Worm (Caenorhabditis elegans) whole organism, L2 larva: ENCODE data around the gene R09H10.2.

ENCODE experiments used
- F13H6.1 ChIP-seq: sonication (generic microtip); optimal IDR thresholded peaks from 2 replicates; lab custom pipeline; 2016; ENCODE audit warnings: missing genetic modification characterization, missing compliant biosample characterization
- R02D3.7 ChIP-seq: fragments of 150-350 bp; optimal IDR thresholded peaks from 2 replicates; lab custom pipeline; 2014; ENCODE audit warnings: missing biosample characterization, missing genetic modification characterization
- Y55F3AM.14 ChIP-seq: fragments of 200-800 bp; sonication (Bioruptor generic); optimal IDR thresholded peaks from 2 replicates; lab custom pipeline; 2018; ENCODE audit warnings: mild to moderate bottlenecking, missing genetic modification characterization, missing compliant biosample characterization
- ZK546.5 ChIP-seq: sonication (generic microtip); optimal IDR thresholded peaks from 2 replicates; lab custom pipeline; 2017; ENCODE audit warnings: missing biosample characterization, missing genetic modification characterization
- alr-1 ChIP-seq: fragments of 150-350 bp; optimal IDR thresholded peaks from 2 replicates; lab custom pipeline; 2014; ENCODE audit warnings: missing biosample characterization, missing genetic modification characterization
- aly-2 ChIP-seq: fragments of 150-350 bp; optimal IDR thresholded peaks from 2 replicates; lab custom pipeline; 2014; ENCODE audit warnings: missing biosample characterization, missing genetic modification characterization
- ama-1 ChIP-seq: fragments of 150-350 bp; optimal IDR thresholded peaks from 2 replicates; lab custom pipeline; 2018; ENCODE audit warnings: inconsistent platforms
- blmp-1 ChIP-seq: sonication (generic microtip); optimal IDR thresholded peaks from 2 replicates; lab custom pipeline; 2017; ENCODE audit warnings: missing genetic modification characterization, mild to moderate bottlenecking, missing compliant biosample characterization, antibody characterized with exemption, moderate library complexity; ENCODE audit not compliant: insufficient read depth
- crh-2 ChIP-seq: sonication (generic microtip); optimal IDR thresholded peaks from 2 replicates; lab custom pipeline; 2017; ENCODE audit warnings: missing biosample characterization, missing genetic modification characterization
- dmd-4 ChIP-seq: sonication (generic microtip); optimal IDR thresholded peaks from 2 replicates; lab custom pipeline; 2017; ENCODE audit warnings: missing biosample characterization, missing genetic modification characterization
- egl-27 ChIP-seq: sonication (generic microtip); optimal IDR thresholded peaks from 3 replicates; lab custom pipeline; 2017; ENCODE audit warnings: missing biosample characterization, missing genetic modification reagents, missing genetic modification characterization
- elt-1 ChIP-seq: fragments of 150-350 bp; optimal IDR thresholded peaks from 2 replicates; lab custom pipeline; 2014; ENCODE audit warnings: missing biosample characterization, missing genetic modification characterization
- elt-3 ChIP-seq: sonication (generic microtip); optimal IDR thresholded peaks from 2 replicates; lab custom pipeline; 2017; ENCODE audit warnings: missing biosample characterization, missing genetic modification characterization
- fos-1 ChIP-seq: fragments of 150-350 bp; optimal IDR thresholded peaks from 2 replicates; lab custom pipeline; 2014; ENCODE audit warnings: missing biosample characterization, missing genetic modification characterization
- gmeb-1 ChIP-seq: fragments of 150-350 bp; optimal IDR thresholded peaks from 2 replicates; lab custom pipeline; 2014; ENCODE audit warnings: missing biosample characterization, missing genetic modification characterization
- lin-11 ChIP-seq: fragments of 150-350 bp; sonication (generic microtip); optimal IDR thresholded peaks from 2 replicates; lab custom pipeline; 2014; ENCODE audit warnings: missing biosample characterization, missing genetic modification characterization, inconsistent platforms, mixed read lengths
- lin-39 ChIP-seq: fragments of 150-350 bp; optimal IDR thresholded peaks from 2 replicates; lab custom pipeline; 2014; ENCODE audit warnings: missing biosample characterization, missing genetic modification reagents, missing genetic modification characterization
- lsy-2 ChIP-seq, 2 experiments: fragments of 150-350 bp in 1 of 2; sonication (generic microtip) in 1 of 2; optimal IDR thresholded peaks; 2 replicates each; lab custom pipeline; 2014 to 2017; ENCODE audit warnings: missing biosample characterization in 2 of 2, missing genetic modification characterization in 2 of 2
- mab-5 ChIP-seq: fragments of 150-350 bp; optimal IDR thresholded peaks from 2 replicates; lab custom pipeline; 2014; ENCODE audit warnings: missing biosample characterization, missing genetic modification characterization
- mdl-1 ChIP-seq, 2 experiments: fragments of 150-350 bp in 1 of 2; sonication (generic microtip) in 1 of 2; optimal IDR thresholded peaks; 2 replicates each; lab custom pipeline; 2017; ENCODE audit warnings: missing biosample characterization in 2 of 2, missing genetic modification characterization in 2 of 2
- nhr-10 ChIP-seq: sonication (generic microtip); optimal IDR thresholded peaks from 2 replicates; lab custom pipeline; 2017; ENCODE audit warnings: missing biosample characterization, missing genetic modification characterization
- nhr-11 ChIP-seq: fragments of 150-350 bp; optimal IDR thresholded peaks from 2 replicates; lab custom pipeline; 2014; ENCODE audit warnings: missing biosample characterization, missing genetic modification characterization
- nhr-129 ChIP-seq: fragments of 150-350 bp; optimal IDR thresholded peaks from 2 replicates; lab custom pipeline; 2014; ENCODE audit warnings: missing biosample characterization, missing genetic modification characterization
- nhr-21 ChIP-seq: fragments of 150-350 bp; optimal IDR thresholded peaks from 2 replicates; lab custom pipeline; 2014; ENCODE audit warnings: missing biosample characterization, missing genetic modification characterization
- nhr-23 ChIP-seq: fragments of 150-350 bp; optimal IDR thresholded peaks from 2 replicates; lab custom pipeline; 2014; ENCODE audit warnings: missing biosample characterization, missing genetic modification reagents, missing genetic modification characterization
- nhr-6 ChIP-seq: fragments of 150-350 bp; optimal IDR thresholded peaks from 2 replicates; lab custom pipeline; 2014; ENCODE audit warnings: missing biosample characterization, missing genetic modification characterization
- peb-1 ChIP-seq: fragments of 150-350 bp; optimal IDR thresholded peaks from 2 replicates; lab custom pipeline; 2014; ENCODE audit warnings: missing biosample characterization, missing genetic modification characterization
- sem-4 ChIP-seq: fragments of 150-350 bp; optimal IDR thresholded peaks from 2 replicates; lab custom pipeline; 2014; ENCODE audit warnings: missing biosample characterization, missing genetic modification reagents, missing genetic modification characterization
- sma-3 ChIP-seq: sonication (generic microtip); optimal IDR thresholded peaks from 2 replicates; lab custom pipeline; 2016; ENCODE audit warnings: missing genetic modification reagents, missing genetic modification characterization, missing compliant biosample characterization
- sma-9 ChIP-seq, 2 experiments: fragments of 150-350 bp in 1 of 2; sonication (generic microtip) in 1 of 2; optimal IDR thresholded peaks; 2 replicates each; lab custom pipeline; 2014 to 2016; ENCODE audit warnings: missing genetic modification characterization in 2 of 2, mild to moderate bottlenecking in 1 of 2, missing biosample characterization in 1 of 2, missing compliant biosample characterization in 1 of 2, missing genetic modification reagents in 1 of 2, moderate library complexity in 1 of 2
- snpc-4 ChIP-seq: fragments of 150-350 bp; optimal IDR thresholded peaks from 2 replicates; lab custom pipeline; 2014; ENCODE audit warnings: missing biosample characterization, missing genetic modification characterization
- unc-39 ChIP-seq: fragments of 150-350 bp; optimal IDR thresholded peaks from 2 replicates; lab custom pipeline; 2014; ENCODE audit warnings: missing biosample characterization, missing genetic modification characterization
- unc-62 ChIP-seq: fragments of 150-350 bp; optimal IDR thresholded peaks from 2 replicates; lab custom pipeline; 2014; ENCODE audit warnings: missing biosample characterization, missing genetic modification reagents, missing genetic modification characterization
- zag-1 ChIP-seq: fragments of 150-350 bp; optimal IDR thresholded peaks from 2 replicates; lab custom pipeline; 2014; ENCODE audit warnings: missing biosample characterization, missing genetic modification characterization
- ztf-1 ChIP-seq: fragments of 200-800 bp; sonication (Bioruptor generic); conservative IDR thresholded peaks from 2 replicates; pipeline ENCODE4 v1.3.6; 2022; ENCODE audit warnings: missing genetic modification characterization, missing compliant biosample characterization
- ztf-11 ChIP-seq: sonication (generic microtip); optimal IDR thresholded peaks from 2 replicates; lab custom pipeline; 2017; ENCODE audit warnings: missing biosample characterization, missing genetic modification characterization
- ztf-4 ChIP-seq: fragments of 150-350 bp; optimal IDR thresholded peaks from 2 replicates; lab custom pipeline; 2014; ENCODE audit warnings: missing biosample characterization, missing genetic modification characterization

R09H10.2 gene

DNA sequence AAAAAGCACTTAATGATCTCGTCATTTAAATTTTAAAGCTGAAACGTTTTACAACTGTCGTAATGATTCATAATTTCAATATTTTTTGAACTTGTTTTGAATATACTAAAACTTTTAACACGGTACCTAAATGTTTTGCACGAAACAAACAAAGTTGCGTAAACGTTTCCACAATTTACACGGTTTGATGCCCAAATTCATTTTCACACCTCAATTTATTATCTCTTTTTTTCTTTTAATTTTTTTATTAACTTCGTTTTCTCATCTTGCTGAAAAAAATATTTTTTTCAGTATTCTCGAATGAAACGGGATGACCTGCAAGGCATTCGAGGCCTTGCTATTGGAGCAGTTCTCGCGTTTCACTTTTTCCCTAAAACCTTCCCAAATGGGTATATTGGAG is 18.5 kb upstream of the R09H10.2 start, which contains the start of gene oac-8:
TSS of gene oac-8 (plus strand) at position 301 of the 400 bp plus-strand sequence.
- TF ChIP-seq lsy-2 (tag; optimal IDR thresholded peaks at IDR 0.05; lab: Kevin White, UChicago) (no peak), nhr-21 (tag; lab: Kevin White, UChicago) (no peak), unc-39 (tag; lab: Kevin White, UChicago) (no peak), snpc-4 (no peak), blmp-1 (tag; lab: Kevin White, UChicago) (no peak), mab-5 (tag; lab: Kevin White, UChicago) (no peak), ama-1 (lab: Kevin White, UChicago) (no peak), nhr-129 (tag; lab: Kevin White, UChicago) (no peak), mdl-1 (tag; optimal IDR thresholded peaks at IDR 0.05; lab: Kevin White, UChicago) (no peak), R02D3.7 (no peak)

DNA sequence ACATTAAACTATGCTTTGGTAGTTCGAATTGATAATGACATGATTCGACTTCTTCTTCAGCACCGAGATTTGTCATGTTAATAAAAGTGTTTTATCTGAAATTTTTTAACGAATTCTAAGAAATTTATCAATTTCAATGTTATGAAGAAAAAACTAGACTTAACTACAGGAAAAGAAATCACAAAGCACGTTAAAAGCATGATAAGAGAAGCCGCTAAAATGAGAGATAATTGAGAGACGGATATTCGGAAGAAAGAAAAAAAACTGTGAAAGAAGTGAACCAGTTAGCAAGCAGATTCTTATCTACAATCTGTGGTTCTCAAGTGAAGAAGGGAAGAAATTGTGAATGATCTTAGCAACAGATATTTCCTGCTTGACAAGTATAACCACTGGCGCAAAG is 13.7 kb upstream of the R09H10.2 start, which contains the start of gene C43F9.4:
TSS of gene C43F9.4 (minus strand) at position 101 of the 400 bp plus-strand sequence.
- no peak for TF ChIP-seq Y55F3AM.14 (GFP tag; lab: Kevin White, UChicago)
- no peak for TF ChIP-seq elt-3 (tag; lab: Kevin White, UChicago)
- TF ChIP-seq dmd-4 = no peak
- TF ChIP-seq gmeb-1 (tag; lab: Kevin White, UChicago) = no peak
- TF ChIP-seq nhr-129 (tag; lab: Kevin White, UChicago) = no peak
- TF ChIP-seq alr-1 (tag; lab: Kevin White, UChicago) = no peak
- TF ChIP-seq sma-9 (GFP tag; optimal IDR thresholded peaks at IDR 0.05; lab: Kevin White, UChicago) = no peak
- no peak for TF ChIP-seq sma-9 (tag; optimal IDR thresholded peaks at IDR 0.05; lab: Kevin White, UChicago)
- no peak for TF ChIP-seq snpc-4
- no peak for TF ChIP-seq unc-62 (GFP tag; lab: Kevin White, UChicago)
- no peak for TF ChIP-seq ZK546.5
- no peak for TF ChIP-seq ztf-11
- TF ChIP-seq unc-39 (tag; lab: Kevin White, UChicago) = no peak
- TF ChIP-seq sem-4 (tag; lab: Kevin White, UChicago) = no peak
- no peak for TF ChIP-seq nhr-11
- no peak for TF ChIP-seq lin-39 (tag; lab: Kevin White, UChicago)
- TF ChIP-seq zag-1 (tag; lab: Kevin White, UChicago) = no peak
- no peak for TF ChIP-seq peb-1

DNA sequence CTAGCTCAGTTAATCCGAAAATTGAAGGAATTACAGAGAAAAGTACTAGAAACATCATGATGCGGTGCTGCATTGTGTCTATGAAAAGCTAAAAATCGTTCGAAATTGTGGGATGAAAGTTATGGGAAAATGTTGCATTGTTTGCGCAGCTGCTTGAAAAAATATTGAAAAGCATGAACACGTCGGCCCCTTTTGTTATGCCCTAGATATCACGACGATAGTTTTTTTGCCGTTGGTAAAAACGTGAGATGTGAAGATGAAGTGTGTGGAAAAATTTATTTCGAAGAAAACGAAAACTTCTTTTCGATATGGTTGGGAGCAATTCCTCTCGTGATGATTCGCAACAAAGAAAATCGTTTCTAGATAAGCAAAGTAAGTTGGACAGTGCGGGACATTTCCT is 12.1 kb upstream of the R09H10.2 start, which contains the start of the genes C43F9.5 and nkb-2:
TSS of gene C43F9.5 (minus strand) at position 101 of the 400 bp plus-strand sequence.
TSS of gene nkb-2 (plus strand) at position 277 of the 400 bp plus-strand sequence.
- TF ChIP-seq sma-3 (GFP tag; lab: Kevin White, UChicago) (no peak), nhr-23 (tag; lab: Kevin White, UChicago) (no peak), fos-1 (tag; lab: Kevin White, UChicago) (no peak), ztf-1 (GFP tag; lab: Robert Waterston, UW) (no peak), ztf-11 (no peak), ZK546.5 (no peak), peb-1 (no peak), nhr-21 (tag; lab: Kevin White, UChicago) (no peak)

DNA sequence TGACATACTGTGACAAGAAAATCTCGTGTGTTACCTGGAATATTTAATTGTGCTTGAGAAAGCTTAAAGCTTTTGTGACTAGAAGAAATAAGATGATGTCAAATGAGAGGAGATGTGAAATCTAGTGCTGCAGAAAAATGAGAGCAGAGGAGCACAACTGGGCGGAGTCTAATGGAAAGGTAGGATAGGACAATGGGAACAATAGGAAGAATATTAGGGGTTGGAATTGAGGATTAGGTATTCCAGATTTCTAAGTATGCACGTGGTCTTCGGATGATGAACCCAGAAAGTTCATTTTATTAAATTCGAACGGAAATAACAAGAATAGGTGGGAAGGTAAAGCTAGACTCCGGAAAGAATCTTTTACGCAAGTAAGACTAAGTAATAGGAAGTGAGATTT is 9.2 kb upstream of the R09H10.2 start, which contains the start of gene C43F9.7:
TSS of gene C43F9.7 (minus strand) at position 101 of the 400 bp plus-strand sequence.
- no peak for TF ChIP-seq elt-3 (tag; lab: Kevin White, UChicago)
- TF ChIP-seq mab-5 (tag; lab: Kevin White, UChicago) = no peak
- TF ChIP-seq unc-39 (tag; lab: Kevin White, UChicago) = no peak
- no peak for TF ChIP-seq nhr-6 (tag; lab: Kevin White, UChicago)
- no peak for TF ChIP-seq Y55F3AM.14 (GFP tag; lab: Kevin White, UChicago)
- TF ChIP-seq F13H6.1 (tag; lab: Kevin White, UChicago) = no peak
- no peak for TF ChIP-seq lin-11 (tag; lab: Kevin White, UChicago)
- TF ChIP-seq mdl-1 (tag; optimal IDR thresholded peaks at IDR 0.05; lab: Kevin White, UChicago) = no peak

DNA sequence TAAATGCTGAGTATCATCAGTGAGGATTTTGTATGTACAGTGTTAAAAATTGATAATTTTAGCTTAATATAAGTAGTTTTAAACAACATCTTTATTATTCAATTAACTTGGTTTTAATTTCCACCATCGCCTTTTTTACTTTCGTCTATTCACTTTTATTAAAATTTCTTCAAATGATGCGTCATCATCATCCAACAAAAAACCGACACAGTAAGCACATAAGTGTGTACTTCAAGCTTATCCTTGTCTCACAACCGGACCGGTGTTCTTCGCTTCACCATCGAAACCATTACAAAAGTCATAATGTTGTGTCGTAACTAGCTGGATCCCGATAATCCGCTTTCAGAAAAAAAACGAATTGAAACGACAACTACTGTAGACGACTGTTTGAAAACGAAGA is 6.2 kb upstream of the R09H10.2 start, which contains the start of gene C43F9.11:
TSS of gene C43F9.11 (plus strand) at position 301 of the 400 bp plus-strand sequence.
- no peak for TF ChIP-seq aly-2 (tag; lab: Kevin White, UChicago)
- TF ChIP-seq mdl-1 (tag; optimal IDR thresholded peaks at IDR 0.05; lab: Kevin White, UChicago) = no peak
- no peak for TF ChIP-seq elt-3 (tag; lab: Kevin White, UChicago)
- TF ChIP-seq nhr-23 (tag; lab: Kevin White, UChicago) = no peak
- TF ChIP-seq blmp-1 (tag; lab: Kevin White, UChicago) = no peak
- no peak for TF ChIP-seq peb-1
- no peak for TF ChIP-seq lin-39 (tag; lab: Kevin White, UChicago)
- TF ChIP-seq sma-9 (GFP tag; optimal IDR thresholded peaks at IDR 0.05; lab: Kevin White, UChicago) = no peak
- no peak for TF ChIP-seq sma-9 (tag; optimal IDR thresholded peaks at IDR 0.05; lab: Kevin White, UChicago)
- no peak for TF ChIP-seq egl-27 (tag; lab: Kevin White, UChicago)
- no peak for TF ChIP-seq dmd-4
- TF ChIP-seq zag-1 (tag; lab: Kevin White, UChicago) = no peak
- TF ChIP-seq ztf-4 (tag; lab: Kevin White, UChicago) = no peak
- TF ChIP-seq nhr-10 (tag; lab: Kevin White, UChicago) = no peak
- no peak for TF ChIP-seq elt-1 (tag; lab: Kevin White, UChicago)
- TF ChIP-seq crh-2 (tag; lab: Kevin White, UChicago) = no peak
- TF ChIP-seq snpc-4 = no peak
- no peak for TF ChIP-seq lsy-2 (tag; optimal IDR thresholded peaks at IDR 0.05; lab: Kevin White, UChicago)
